Fruit fly (Drosophila melanogaster): Measurements from ENCODE around the gene CG34334.

The CG34334 gene

DNA sequence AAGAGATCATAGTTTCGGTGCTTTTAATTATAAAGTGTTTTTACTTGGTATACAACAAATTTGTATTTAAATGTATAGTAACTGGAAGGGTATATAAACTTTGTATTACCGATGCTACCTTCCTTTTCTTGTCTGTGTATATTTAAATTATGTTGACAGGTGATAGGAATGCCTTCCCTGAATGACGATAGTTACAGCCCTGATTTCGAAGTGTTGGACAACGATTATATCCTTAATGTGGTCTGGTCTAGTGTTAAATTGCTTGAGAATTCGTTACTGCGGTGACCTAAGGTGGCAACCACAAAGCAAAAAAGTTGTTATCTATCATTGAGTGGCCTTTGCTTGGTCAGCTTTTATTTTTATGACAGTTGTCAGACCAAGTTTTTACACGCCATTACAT is at the start of gene CG34334:
Gene CG34334 (plus strand): TSS at position 301 of the 400 bp plus-strand sequence.
- TF ChIP-seq lola (GFP tag; optimal IDR thresholded peaks at IDR 0.05) (no peak), br (GFP tag; optimal IDR thresholded peaks at IDR 0.05) (no peak), Sp1 (GFP tag; optimal IDR thresholded peaks at IDR 0.05) (no peak), h (GFP tag; optimal IDR thresholded peaks at IDR 0.05) (no peak), Rel (GFP tag; optimal IDR thresholded peaks at IDR 0.05) (no peak), Rel (tag; optimal IDR thresholded peaks at IDR 0.05) (no peak), brk (GFP tag; optimal IDR thresholded peaks at IDR 0.05) (no peak), pan (optimal IDR thresholded peaks at IDR 0.05) (no peak), Dif (GFP tag; optimal IDR thresholded peaks at IDR 0.05; ENCODE audit: partially characterized antibody) (no peak), sv (GFP tag; optimal IDR thresholded peaks at IDR 0.05) (no peak), Dfd (GFP tag; optimal IDR thresholded peaks at IDR 0.05) (no peak)

- TF ChIP-seq Jra (GFP tag; optimal IDR thresholded peaks at IDR 0.05) (no peak), Hr78 (GFP tag; optimal IDR thresholded peaks at IDR 0.05) (no peak), dsf (GFP tag; optimal IDR thresholded peaks at IDR 0.05; ENCODE audit: borderline replicate concordance) (no peak), fru (GFP tag; optimal IDR thresholded peaks at IDR 0.05) (no peak), tai (GFP tag; optimal IDR thresholded peaks at IDR 0.05) (no peak)
Observed at dm6 chrX:22824669-22825068, 47.9 kb upstream of the CG34334 start.

DNA sequence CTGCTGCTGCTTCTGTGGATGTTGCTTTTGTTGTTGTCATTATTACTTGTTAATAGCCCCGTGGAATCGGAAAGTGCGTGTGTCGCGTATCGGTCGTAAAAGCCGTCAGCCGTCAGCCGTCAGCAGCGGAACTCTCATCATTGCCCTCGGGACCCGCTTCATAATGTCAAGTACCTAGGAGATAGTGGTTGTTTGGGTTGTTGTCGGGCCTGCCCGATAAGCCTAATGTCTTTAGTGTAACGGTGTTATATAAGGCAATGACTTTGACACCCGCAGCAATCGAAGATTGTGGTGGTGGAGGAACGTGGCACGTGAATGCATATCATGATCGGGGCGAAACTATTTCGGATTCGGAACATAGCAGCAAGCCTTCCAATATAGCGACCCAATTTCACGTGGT is 42.1 kb upstream of the CG34334 start:
- TF ChIP-seq N (GFP tag; optimal IDR thresholded peaks at IDR 0.05) (no peak), psq (GFP tag; optimal IDR thresholded peaks at IDR 0.05) (no peak), sv (GFP tag; optimal IDR thresholded peaks at IDR 0.05) (no peak), ey (GFP tag; optimal IDR thresholded peaks at IDR 0.05) (no peak), foxo (GFP tag; optimal IDR thresholded peaks at IDR 0.05) (no peak), dl (GFP tag; optimal IDR thresholded peaks at IDR 0.05; ENCODE audit: insufficient read depth in 1 of 2, partially characterized antibody in 2 of 2) (no peak), Jra (GFP tag; optimal IDR thresholded peaks at IDR 0.05) (no peak), dsf (GFP tag; optimal IDR thresholded peaks at IDR 0.05; ENCODE audit: borderline replicate concordance) (no peak), CG32264 (GFP tag; optimal IDR thresholded peaks at IDR 0.05) (no peak), Dfd (GFP tag; optimal IDR thresholded peaks at IDR 0.05) (no peak), GATAd (GFP tag; optimal IDR thresholded peaks at IDR 0.05) (no peak), pan (optimal IDR thresholded peaks at IDR 0.05) (no peak), jim (GFP tag; optimal IDR thresholded peaks at IDR 0.05) (no peak), tai (GFP tag; optimal IDR thresholded peaks at IDR 0.05) (no peak), dmrt93B (GFP tag; optimal IDR thresholded peaks at IDR 0.05) (no peak), lola (GFP tag; optimal IDR thresholded peaks at IDR 0.05) (no peak), CG9705 (GFP tag; optimal IDR thresholded peaks at IDR 0.05) (no peak)

- TF ChIP-seq pan (optimal IDR thresholded peaks at IDR 0.05): no peak
- TF ChIP-seq CrebA (GFP tag; optimal IDR thresholded peaks at IDR 0.05; ENCODE audit: borderline replicate concordance): no peak
- TF ChIP-seq Myc (optimal IDR thresholded peaks at IDR 0.05): no peak
- no peak for TF ChIP-seq Rel (GFP tag; optimal IDR thresholded peaks at IDR 0.05)
- TF ChIP-seq Rel (tag; optimal IDR thresholded peaks at IDR 0.05): no peak
- no peak for TF ChIP-seq OdsH (GFP tag; optimal IDR thresholded peaks at IDR 0.05)
- no peak for TF ChIP-seq GATAd (GFP tag; optimal IDR thresholded peaks at IDR 0.05)
- no peak for TF ChIP-seq fru (GFP tag; optimal IDR thresholded peaks at IDR 0.05)
- TF ChIP-seq br (GFP tag; optimal IDR thresholded peaks at IDR 0.05): no peak
- TF ChIP-seq Sp1 (GFP tag; optimal IDR thresholded peaks at IDR 0.05): no peak
- TF ChIP-seq dl (GFP tag; optimal IDR thresholded peaks at IDR 0.05; ENCODE audit: insufficient read depth in 1 of 2, partially characterized antibody in 2 of 2): no peak
- no peak for TF ChIP-seq sv (GFP tag; optimal IDR thresholded peaks at IDR 0.05)
- TF ChIP-seq foxo (GFP tag; optimal IDR thresholded peaks at IDR 0.05): no peak
Observed at dm6 chrX:22832099-22832498, 40.5 kb upstream of the CG34334 start, which contains the start of gene CG42346. TSS of gene CG42346 (plus strand) at chrX:22832399.

- TF ChIP-seq woc (GFP tag; optimal IDR thresholded peaks at IDR 0.05) (peak; percentile 24), psq (GFP tag; optimal IDR thresholded peaks at IDR 0.05) (peak; percentile 6), Dfd (GFP tag; optimal IDR thresholded peaks at IDR 0.05) (no peak), ey (GFP tag; optimal IDR thresholded peaks at IDR 0.05) (peak; percentile 25), OdsH (GFP tag; optimal IDR thresholded peaks at IDR 0.05) (no peak), pan (optimal IDR thresholded peaks at IDR 0.05) (no peak), br (GFP tag; optimal IDR thresholded peaks at IDR 0.05) (peak; percentile 26), h (GFP tag; optimal IDR thresholded peaks at IDR 0.05) (peak; percentile 60), fru (GFP tag; optimal IDR thresholded peaks at IDR 0.05) (peak; percentile 58), rgr (GFP tag; optimal IDR thresholded peaks at IDR 0.05) (peak; percentile 47), foxo (GFP tag; optimal IDR thresholded peaks at IDR 0.05) (peak in 1 of 2 experiments; percentile 58), lola (GFP tag; optimal IDR thresholded peaks at IDR 0.05) (no peak), Sp1 (GFP tag; optimal IDR thresholded peaks at IDR 0.05) (peak; percentile 0), dmrt93B (GFP tag; optimal IDR thresholded peaks at IDR 0.05) (peak; percentile 14), usp (GFP tag; optimal IDR thresholded peaks at IDR 0.05) (no peak), Hr78 (GFP tag; optimal IDR thresholded peaks at IDR 0.05) (no peak), HLH106 (tag; optimal IDR thresholded peaks at IDR 0.05) (peak; percentile 40), sv (GFP tag; optimal IDR thresholded peaks at IDR 0.05) (no peak)
Observed at dm6 chrX:22833534-22833933, 39.1 kb upstream of the CG34334 start.
